Fruit fly (Drosophila melanogaster): Measurements from ENCODE around the gene tant.

tant gene

DNA sequence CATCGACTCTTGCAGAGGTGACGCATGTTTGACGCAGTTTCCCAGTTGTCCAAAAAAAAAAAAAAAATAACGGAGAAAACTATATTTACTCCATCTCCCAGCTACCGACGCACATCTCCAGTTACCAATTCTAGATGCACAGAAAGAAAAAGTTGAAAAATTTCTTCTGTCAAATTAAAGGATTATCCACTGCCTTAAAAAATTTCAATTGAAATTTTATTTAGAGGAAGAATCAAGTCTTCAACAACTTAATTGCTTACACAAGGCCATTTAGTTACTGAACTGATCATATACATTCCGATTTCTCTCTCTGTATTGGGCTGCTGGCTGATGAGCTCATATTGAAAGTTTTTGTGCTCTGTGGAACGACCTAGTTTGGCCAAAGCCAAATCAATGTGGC lies 31.1 kb downstream of the tant start:
- TF ChIP-seq foxo (GFP tag; optimal IDR thresholded peaks at IDR 0.05) (peak in 1 of 2 experiments; percentile 0), Dif (GFP tag; optimal IDR thresholded peaks at IDR 0.05; ENCODE audit: partially characterized antibody) (no peak)

DNA sequence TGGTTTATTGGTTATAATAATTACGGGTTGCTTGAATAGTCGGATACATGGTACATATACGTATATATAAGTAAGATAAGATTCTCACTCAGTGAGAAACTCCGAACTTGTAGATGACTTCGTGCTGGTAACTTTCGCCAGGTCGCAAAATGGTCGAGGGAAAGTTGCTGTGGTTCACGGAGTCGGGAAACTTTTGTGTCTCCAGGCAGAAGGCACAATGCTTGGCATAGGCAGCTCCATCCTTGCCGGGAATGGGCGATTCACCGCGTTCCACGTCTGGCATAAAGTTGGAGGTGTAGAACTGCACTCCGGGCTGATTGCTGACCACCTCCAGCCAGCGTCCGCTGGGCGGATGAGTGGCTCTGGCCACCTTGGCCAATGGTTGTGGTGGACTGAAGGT lies 38.3 kb downstream of the tant start, which contains the start of gene CG10469:
Gene CG10469, minus strand, starts transcription at position 101 of the 400 bp plus-strand sequence.
- TF ChIP-seq CG32264 (GFP tag; optimal IDR thresholded peaks at IDR 0.05): no peak

DNA sequence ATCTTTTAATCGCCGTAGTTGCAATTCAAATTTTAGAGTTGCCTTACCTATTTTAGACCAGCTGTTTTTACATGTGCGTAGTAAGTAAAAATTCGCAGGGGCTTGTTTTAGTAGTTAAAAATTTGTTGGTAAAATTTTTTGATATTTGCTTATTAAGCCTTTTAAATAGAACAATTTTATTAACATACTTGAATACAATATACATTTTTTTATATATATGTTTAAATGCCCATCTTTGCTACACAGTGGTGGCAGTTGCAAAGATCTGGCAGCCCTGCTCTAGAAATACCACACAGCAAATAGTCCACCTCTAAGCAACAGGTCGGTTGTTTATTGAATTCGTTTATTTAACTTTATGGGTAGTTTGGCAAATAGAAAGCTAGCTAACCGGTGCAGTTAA lies 39.8 kb downstream of the tant start, which contains the start of the genes CG10467 and loj:
Gene CG10467, minus strand, starts transcription at position 51 of the 400 bp plus-strand sequence.
Gene loj, plus strand, starts transcription at position 291 of the 400 bp plus-strand sequence.
- TF ChIP-seq tai (GFP tag; optimal IDR thresholded peaks at IDR 0.05): peak; percentile 90
- peak; percentile 7 for TF ChIP-seq CrebA (GFP tag; optimal IDR thresholded peaks at IDR 0.05; ENCODE audit: borderline replicate concordance)
- peak; percentile 52 for TF ChIP-seq sage (GFP tag; optimal IDR thresholded peaks at IDR 0.05)
- no peak for TF ChIP-seq Myc (optimal IDR thresholded peaks at IDR 0.05)
- no peak for TF ChIP-seq jim (GFP tag; optimal IDR thresholded peaks at IDR 0.05)
- peak; percentile 59 for TF ChIP-seq br (GFP tag; optimal IDR thresholded peaks at IDR 0.05)
- TF ChIP-seq Hr83 (GFP tag; optimal IDR thresholded peaks at IDR 0.05; ENCODE audit: poor library complexity, severe bottlenecking): peak; percentile 72
- peak; percentile 90 for TF ChIP-seq brk (GFP tag; optimal IDR thresholded peaks at IDR 0.05)
- peak; percentile 91 for TF ChIP-seq dmrt93B (GFP tag; optimal IDR thresholded peaks at IDR 0.05)
- no peak for TF ChIP-seq N (GFP tag; optimal IDR thresholded peaks at IDR 0.05)
- TF ChIP-seq woc (GFP tag; optimal IDR thresholded peaks at IDR 0.05): peak; percentile 63
- TF ChIP-seq dsf (GFP tag; optimal IDR thresholded peaks at IDR 0.05; ENCODE audit: borderline replicate concordance): peak; percentile 57
- TF ChIP-seq OdsH (GFP tag; optimal IDR thresholded peaks at IDR 0.05): peak; percentile 89
- no peak for TF ChIP-seq Dif (GFP tag; optimal IDR thresholded peaks at IDR 0.05; ENCODE audit: partially characterized antibody)
- no peak for TF ChIP-seq usp (GFP tag; optimal IDR thresholded peaks at IDR 0.05)
- TF ChIP-seq Hr78 (GFP tag; optimal IDR thresholded peaks at IDR 0.05): no peak
- peak; percentile 89 for TF ChIP-seq h (GFP tag; optimal IDR thresholded peaks at IDR 0.05)
- peak; percentile 92 for TF ChIP-seq HLH106 (tag; optimal IDR thresholded peaks at IDR 0.05)
- TF ChIP-seq CG32264 (GFP tag; optimal IDR thresholded peaks at IDR 0.05): peak; percentile 19
- TF ChIP-seq pan (optimal IDR thresholded peaks at IDR 0.05): no peak
- TF ChIP-seq sv (GFP tag; optimal IDR thresholded peaks at IDR 0.05): peak; percentile 92
- TF ChIP-seq Rel (GFP tag; optimal IDR thresholded peaks at IDR 0.05): no peak
- TF ChIP-seq Rel (tag; optimal IDR thresholded peaks at IDR 0.05): peak; percentile 50
- peak; percentile 94 for TF ChIP-seq rgr (GFP tag; optimal IDR thresholded peaks at IDR 0.05)
- peak; percentile 89 for TF ChIP-seq psq (GFP tag; optimal IDR thresholded peaks at IDR 0.05)
- TF ChIP-seq fru (GFP tag; optimal IDR thresholded peaks at IDR 0.05): peak; percentile 81
- no peak for TF ChIP-seq Vsx2 (GFP tag; optimal IDR thresholded peaks at IDR 0.05; ENCODE audit: partially characterized antibody)
- peak; percentile 85 for TF ChIP-seq ey (GFP tag; optimal IDR thresholded peaks at IDR 0.05)
- peak; percentile 89 for TF ChIP-seq Hnf4 (GFP tag; optimal IDR thresholded peaks at IDR 0.05)
- peak; percentile 75 for TF ChIP-seq Jra (GFP tag; optimal IDR thresholded peaks at IDR 0.05)
- peak; percentile 85 for TF ChIP-seq Sp1 (GFP tag; optimal IDR thresholded peaks at IDR 0.05)
- TF ChIP-seq lola (GFP tag; optimal IDR thresholded peaks at IDR 0.05): no peak
- peak in 1 of 2 experiments; percentile 92 for TF ChIP-seq foxo (GFP tag; optimal IDR thresholded peaks at IDR 0.05)
- peak; percentile 77 for TF ChIP-seq GATAd (GFP tag; optimal IDR thresholded peaks at IDR 0.05)
- peak; percentile 88 for TF ChIP-seq CG9705 (GFP tag; optimal IDR thresholded peaks at IDR 0.05)

- no peak for TF ChIP-seq ey (GFP tag; optimal IDR thresholded peaks at IDR 0.05)
- TF ChIP-seq foxo (GFP tag; optimal IDR thresholded peaks at IDR 0.05): no peak
- no peak for TF ChIP-seq Myc (optimal IDR thresholded peaks at IDR 0.05)
- no peak for TF ChIP-seq Dif (GFP tag; optimal IDR thresholded peaks at IDR 0.05; ENCODE audit: partially characterized antibody)
- no peak for TF ChIP-seq Hr78 (GFP tag; optimal IDR thresholded peaks at IDR 0.05)
- TF ChIP-seq OdsH (GFP tag; optimal IDR thresholded peaks at IDR 0.05): no peak
- TF ChIP-seq Sp1 (GFP tag; optimal IDR thresholded peaks at IDR 0.05): no peak
- no peak for TF ChIP-seq N (GFP tag; optimal IDR thresholded peaks at IDR 0.05)
- no peak for TF ChIP-seq CG32264 (GFP tag; optimal IDR thresholded peaks at IDR 0.05)
- TF ChIP-seq br (GFP tag; optimal IDR thresholded peaks at IDR 0.05): no peak
- TF ChIP-seq Rel (GFP tag; optimal IDR thresholded peaks at IDR 0.05): no peak
- no peak for TF ChIP-seq Rel (tag; optimal IDR thresholded peaks at IDR 0.05)
- no peak for TF ChIP-seq CG9705 (GFP tag; optimal IDR thresholded peaks at IDR 0.05)
- TF ChIP-seq dl (GFP tag; optimal IDR thresholded peaks at IDR 0.05; ENCODE audit: insufficient read depth in 1 of 2, partially characterized antibody in 2 of 2): no peak
- no peak for TF ChIP-seq Jra (GFP tag; optimal IDR thresholded peaks at IDR 0.05)
- no peak for TF ChIP-seq dsf (GFP tag; optimal IDR thresholded peaks at IDR 0.05; ENCODE audit: borderline replicate concordance)
- TF ChIP-seq usp (GFP tag; optimal IDR thresholded peaks at IDR 0.05): no peak
- TF ChIP-seq CrebA (GFP tag; optimal IDR thresholded peaks at IDR 0.05; ENCODE audit: borderline replicate concordance): no peak
These were observed 42.3 kb downstream of the tant start, which contains the start of gene Ets65A for dm6 chr3L:6097270-6097669. Ets65A (plus strand) TSS chr3L:6097617.

All from whole organism, wandering third instar larva.